Worm (Caenorhabditis elegans) whole organism, L4 larva: ENCODE results near the gene Y116F11B.9.
A peak's percentile ranks its signal among the peaks of the same experiment; 100 is the strongest.

Experiments used
- F37D6.2 ChIP-seq: sonication (generic microtip); optimal IDR thresholded peaks from 2 replicates; lab custom pipeline; 2016; ENCODE audit warnings: mild to moderate bottlenecking, missing genetic modification characterization, missing compliant biosample characterization
- F44E2.7 ChIP-seq: fragments of 200-800 bp; sonication (Bioruptor generic); IDR thresholded peaks from 2 replicates; pipeline ENCODE4 v2.1.2; 2022; ENCODE audit warnings: missing genetic modification characterization, missing compliant biosample characterization
- Y105C5A.15 ChIP-seq: fragments of 200-800 bp; sonication (Bioruptor generic); IDR thresholded peaks from 2 replicates; pipeline ENCODE4 v1.3.6; 2022; ENCODE audit warnings: missing genetic modification characterization, missing compliant biosample characterization
- ZK546.5 ChIP-seq, 2 experiments: sonication (generic microtip); optimal IDR thresholded peaks; 2 replicates each; lab custom pipeline; 2017; ENCODE audit warnings: missing biosample characterization in 2 of 2, missing genetic modification characterization in 2 of 2
- aha-1 ChIP-seq: fragments of 150-350 bp; peaks from one replicate; lab custom pipeline; 2014; ENCODE audit warnings: missing biosample characterization, missing genetic modification characterization
- ceh-20 ChIP-seq: fragments of 200-800 bp; sonication (Bioruptor generic); IDR thresholded peaks from 2 replicates; pipeline ENCODE4 v1.3.6; 2022; ENCODE audit warnings: missing genetic modification reagents, missing genetic modification characterization, missing compliant biosample characterization
- ceh-62 ChIP-seq: sonication (generic microtip); optimal IDR thresholded peaks from 2 replicates; lab custom pipeline; 2017; ENCODE audit warnings: missing biosample characterization, missing genetic modification characterization
- ceh-82 ChIP-seq: sonication (generic microtip); optimal IDR thresholded peaks from 2 replicates; lab custom pipeline; 2017; ENCODE audit warnings: missing biosample characterization, missing genetic modification characterization
- cey-2 ChIP-seq: sonication (generic microtip); optimal IDR thresholded peaks from 3 replicates; lab custom pipeline; 2017; ENCODE audit warnings: missing genetic modification characterization, mild to moderate bottlenecking, missing compliant biosample characterization, antibody characterized with exemption, borderline replicate concordance; ENCODE audit not compliant: insufficient read depth
- ctbp-1 ChIP-seq: fragments of 200-800 bp; sonication (Bioruptor generic); IDR thresholded peaks from 2 replicates; pipeline ENCODE4 v1.3.6; 2022; ENCODE audit warnings: missing genetic modification reagents, missing genetic modification characterization, missing compliant biosample characterization
- daf-16 ChIP-seq, 3 experiments: sonication (generic microtip); optimal IDR thresholded peaks; 2 replicates each; lab custom pipeline; 2016 to 2017; ENCODE audit warnings: missing genetic modification characterization in 3 of 3, missing genetic modification reagents in 3 of 3, mild to moderate bottlenecking in 2 of 3, missing compliant biosample characterization in 2 of 3, missing biosample characterization in 1 of 3, moderate library complexity in 1 of 3
- daf-8 ChIP-seq: fragments of 200-800 bp; sonication (Bioruptor generic); IDR thresholded peaks from 2 replicates; pipeline ENCODE4 v1.3.6; 2022; ENCODE audit warnings: missing genetic modification characterization, missing compliant biosample characterization
- dve-1 ChIP-seq: sonication (generic microtip); optimal IDR thresholded peaks from 2 replicates; lab custom pipeline; 2017; ENCODE audit warnings: antibody characterized with exemption, mild to moderate bottlenecking, missing genetic modification characterization, missing compliant biosample characterization; ENCODE audit not compliant: insufficient read depth
- egl-27 ChIP-seq: sonication (generic microtip); optimal IDR thresholded peaks from 3 replicates; lab custom pipeline; 2017; ENCODE audit warnings: missing biosample characterization, missing genetic modification reagents, missing genetic modification characterization
- hif-1 ChIP-seq, 2 experiments: sonication (generic microtip); optimal IDR thresholded peaks; 2 replicates each; lab custom pipeline; 2016 to 2017; ENCODE audit warnings: missing compliant biosample characterization in 2 of 2, missing genetic modification characterization in 2 of 2, missing genetic modification reagents in 2 of 2, missing genotype in 2 of 2, mild to moderate bottlenecking in 1 of 2
- hlh-11 ChIP-seq: fragments of 200-800 bp; sonication (Bioruptor generic); optimal IDR thresholded peaks from 2 replicates; lab custom pipeline; 2018; ENCODE audit warnings: mild to moderate bottlenecking, missing genetic modification characterization, missing compliant biosample characterization
- hlh-30 ChIP-seq: sonication (generic microtip); optimal IDR thresholded peaks from 2 replicates; lab custom pipeline; 2017; ENCODE audit warnings: antibody characterized with exemption, mild to moderate bottlenecking, missing genetic modification characterization, missing compliant biosample characterization; ENCODE audit not compliant: insufficient read depth
- hmg-1.1 ChIP-seq: fragments of 200-800 bp; sonication (Bioruptor generic); IDR thresholded peaks from 2 replicates; pipeline ENCODE4 v1.3.6; 2022; ENCODE audit warnings: missing genetic modification reagents, missing genetic modification characterization, missing compliant biosample characterization
- lin-13 ChIP-seq: fragments of 150-350 bp; optimal IDR thresholded peaks from 2 replicates; lab custom pipeline; 2014; ENCODE audit warnings: missing biosample characterization, missing genetic modification reagents, missing genetic modification characterization
- lin-29 ChIP-seq: fragments of 200-800 bp; sonication (Bioruptor generic); IDR thresholded peaks from 2 replicates; pipeline ENCODE4 v1.3.6; 2022; ENCODE audit warnings: missing genetic modification reagents, missing genetic modification characterization, missing compliant biosample characterization
- lin-38 ChIP-seq: fragments of 200-800 bp; sonication (Bioruptor generic); IDR thresholded peaks from 2 replicates; pipeline ENCODE4 v1.3.6; 2022; ENCODE audit warnings: missing genetic modification reagents, missing genetic modification characterization, missing compliant biosample characterization
- lir-3 ChIP-seq: sonication (generic microtip); optimal IDR thresholded peaks from 2 replicates; lab custom pipeline; 2016; ENCODE audit warnings: mild to moderate bottlenecking, missing genetic modification characterization, missing compliant biosample characterization
- lsy-2 ChIP-seq, 2 experiments: fragments of 150-350 bp in 1 of 2; sonication (generic microtip) in 1 of 2; optimal IDR thresholded peaks; 2 replicates each; lab custom pipeline; 2014 to 2017; ENCODE audit warnings: missing biosample characterization in 2 of 2, missing genetic modification characterization in 2 of 2
- mdl-1 ChIP-seq, 2 experiments: fragments of 150-350 bp in 1 of 2; sonication (generic microtip) in 1 of 2; optimal IDR thresholded peaks; 2 replicates each; lab custom pipeline; 2014 to 2017; ENCODE audit warnings: missing biosample characterization in 2 of 2, missing genetic modification characterization in 2 of 2
- mdt-29 ChIP-seq: fragments of 200-800 bp; sonication (Bioruptor generic); IDR thresholded peaks from 2 replicates; pipeline ENCODE4 v1.3.6; 2022; ENCODE audit warnings: missing genetic modification reagents, missing genetic modification characterization, missing compliant biosample characterization
- mep-1 ChIP-seq: fragments of 150-350 bp; sonication (generic microtip); optimal IDR thresholded peaks from 3 replicates; lab custom pipeline; 2014; ENCODE audit warnings: missing biosample characterization, missing genetic modification characterization
- mes-2 ChIP-seq: sonication (generic microtip); optimal IDR thresholded peaks from 2 replicates; lab custom pipeline; 2016; ENCODE audit warnings: missing genotype, mild to moderate bottlenecking, missing genetic modification characterization, missing compliant biosample characterization; ENCODE audit not compliant: poor library complexity, severe bottlenecking
- mxl-2 ChIP-seq: fragments of 200-800 bp; sonication (Bioruptor generic); conservative IDR thresholded peaks from 2 replicates; pipeline ENCODE4 v1.3.6; 2022; ENCODE audit warnings: missing genetic modification reagents, missing genetic modification characterization, missing compliant biosample characterization
- mxl-3 ChIP-seq: fragments of 200-800 bp; sonication (Bioruptor generic); optimal IDR thresholded peaks from 2 replicates; lab custom pipeline; 2018; ENCODE audit warnings: mild to moderate bottlenecking, missing genetic modification characterization, missing compliant biosample characterization
- nhr-10 ChIP-seq: fragments of 150-350 bp; optimal IDR thresholded peaks from 2 replicates; lab custom pipeline; 2014; ENCODE audit warnings: missing biosample characterization, missing genetic modification characterization
- nhr-11 ChIP-seq: fragments of 150-350 bp; optimal IDR thresholded peaks from 2 replicates; lab custom pipeline; 2014; ENCODE audit warnings: missing biosample characterization, missing genetic modification characterization
- nhr-28 ChIP-seq: fragments of 150-350 bp; optimal IDR thresholded peaks from 2 replicates; lab custom pipeline; 2014; ENCODE audit warnings: missing biosample characterization, missing genetic modification characterization
- nhr-48 ChIP-seq: sonication (generic microtip); optimal IDR thresholded peaks from 2 replicates; lab custom pipeline; 2016; ENCODE audit warnings: mild to moderate bottlenecking, missing genetic modification characterization, missing compliant biosample characterization
- nhr-6 ChIP-seq: fragments of 150-350 bp; optimal IDR thresholded peaks from 2 replicates; lab custom pipeline; 2014; ENCODE audit warnings: missing biosample characterization, missing genetic modification characterization
- nhr-77 ChIP-seq: fragments of 150-350 bp; optimal IDR thresholded peaks from 2 replicates; lab custom pipeline; 2014; ENCODE audit warnings: missing biosample characterization, missing genetic modification characterization
- pha-4 ChIP-seq, 2 experiments: fragments of 150-350 bp in 1 of 2; fragments of 200-800 bp in 1 of 2; sonication (Bioruptor generic) in 1 of 2; IDR thresholded peaks in 1 of 2; optimal IDR thresholded peaks in 1 of 2; 2 replicates each; pipeline versions ENCODE4 v1.3.6 to Lab custom; 2014 to 2022; ENCODE audit warnings: missing genetic modification characterization in 2 of 2, missing genetic modification reagents in 2 of 2, missing biosample characterization in 1 of 2, missing compliant biosample characterization in 1 of 2
- rbr-2 ChIP-seq: sonication (generic microtip); optimal IDR thresholded peaks from 2 replicates; lab custom pipeline; 2016; ENCODE audit warnings: missing genotype, missing genetic modification characterization, missing compliant biosample characterization
- snpc-4 ChIP-seq: fragments of 150-350 bp; optimal IDR thresholded peaks from 2 replicates; lab custom pipeline; 2014; ENCODE audit warnings: missing biosample characterization, missing genetic modification characterization
- tag-97 ChIP-seq: fragments of 200-800 bp; sonication (Bioruptor generic); IDR thresholded peaks from 2 replicates; pipeline ENCODE4 v1.3.6; 2022; ENCODE audit warnings: missing genetic modification characterization, missing compliant biosample characterization
- tra-1 ChIP-seq: fragments of 200-800 bp; sonication (Bioruptor generic); IDR thresholded peaks from 2 replicates; pipeline ENCODE4 v1.3.6; 2022; ENCODE audit warnings: missing genetic modification reagents, missing genetic modification characterization, missing compliant biosample characterization
- unc-39 ChIP-seq: sonication (generic microtip); optimal IDR thresholded peaks from 2 replicates; lab custom pipeline; 2017; ENCODE audit warnings: missing biosample characterization, missing genetic modification characterization
- unc-62 ChIP-seq, 3 experiments: fragments of 150-350 bp in 1 of 3; sonication (generic microtip); optimal IDR thresholded peaks in 2 of 3; peaks in 1 of 3; 1 replicate in 1 of 3; 2 replicates in 2 of 3; lab custom pipeline; 2014 to 2017; ENCODE audit warnings: missing biosample characterization in 3 of 3, missing genetic modification characterization in 3 of 3, missing genetic modification reagents in 3 of 3, missing genotype in 1 of 3
- zfp-2 ChIP-seq: sonication (generic microtip); optimal IDR thresholded peaks from 2 replicates; lab custom pipeline; 2016; ENCODE audit warnings: mild to moderate bottlenecking, missing genetic modification characterization, missing compliant biosample characterization
- zfp-3 ChIP-seq: fragments of 200-800 bp; sonication (Bioruptor generic); conservative IDR thresholded peaks from 2 replicates; pipeline ENCODE4 v1.3.6; 2022; ENCODE audit warnings: missing genetic modification reagents, missing genetic modification characterization, missing compliant biosample characterization
- ztf-7 ChIP-seq: fragments of 150-350 bp; optimal IDR thresholded peaks from 2 replicates; lab custom pipeline; 2014; ENCODE audit warnings: missing biosample characterization, missing genetic modification characterization

Gene Y116F11B.9

DNA sequence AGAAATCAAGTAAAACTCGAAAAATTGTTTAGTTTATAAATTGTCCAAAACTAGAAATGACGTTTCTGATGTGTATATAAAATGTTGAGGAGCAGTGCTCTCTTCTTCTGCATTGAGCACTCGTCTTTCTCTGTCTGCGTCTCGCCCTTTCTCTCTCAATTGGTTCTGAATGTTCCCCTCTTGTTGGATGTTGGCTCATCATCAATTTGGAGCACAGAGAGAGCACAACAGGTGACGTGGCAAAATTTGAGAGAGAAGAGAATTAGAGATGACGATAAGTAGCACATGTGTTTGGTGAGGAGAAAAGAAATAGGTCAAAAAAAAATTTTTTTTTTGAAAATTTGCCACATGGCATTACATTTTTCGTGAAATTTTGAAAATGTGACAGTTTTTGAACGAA is 29.8 kb upstream of the Y116F11B.9 start:
- TF ChIP-seq mes-2 (tag; lab: Kevin White, UChicago): peak; percentile 44
- peak; percentile 38 for TF ChIP-seq hlh-11 (tag; lab: Kevin White, UChicago)
- no peak for TF ChIP-seq daf-16 (GFP tag; optimal IDR thresholded peaks at IDR 0.05; lab: Kevin White, UChicago)
- TF ChIP-seq daf-16 (tag; optimal IDR thresholded peaks at IDR 0.05; lab: Kevin White, UChicago): no peak
- peak in 1 of 2 experiments; percentile 52 for TF ChIP-seq unc-62 (GFP tag; optimal IDR thresholded peaks at IDR 0.05 in 1 of 2; lab: Kevin White, UChicago)
- TF ChIP-seq unc-62 (tag; optimal IDR thresholded peaks at IDR 0.05; lab: Kevin White, UChicago): no peak
- 0 out of 2 replicates have a peak, but pooled peaks have one; percentile 40 for TF ChIP-seq ctbp-1
- TF ChIP-seq aha-1 (tag; lab: Kevin White, UChicago): no peak
- TF ChIP-seq ZK546.5 (tag; optimal IDR thresholded peaks at IDR 0.05; lab: Kevin White, UChicago): no peak
- TF ChIP-seq egl-27 (tag; lab: Kevin White, UChicago): no peak
- peak; percentile 70 for TF ChIP-seq nhr-11 (tag; lab: Kevin White, UChicago)
- TF ChIP-seq nhr-28 (tag; lab: Kevin White, UChicago): peak; percentile 30
- TF ChIP-seq pha-4 (GFP tag; IDR thresholded peaks at IDR 0.05; lab: Robert Waterston, UW): no peak
- peak; percentile 25 for TF ChIP-seq pha-4 (tag; optimal IDR thresholded peaks at IDR 0.05; lab: Kevin White, UChicago)
- no peak for TF ChIP-seq nhr-10 (tag; lab: Kevin White, UChicago)
- peak in 1 of 2 experiments; percentile 7 for TF ChIP-seq hif-1 (tag; optimal IDR thresholded peaks at IDR 0.05; lab: Kevin White, UChicago)
- peak; percentile 74 for TF ChIP-seq hlh-30
- TF ChIP-seq mxl-3 (GFP tag; lab: Kevin White, UChicago): no peak
- 0 out of 2 replicates have a peak, but pooled peaks have one; percentile 11 for TF ChIP-seq mdt-29 (GFP tag; lab: Robert Waterston, UW)
- TF ChIP-seq dve-1 (tag; lab: Kevin White, UChicago): peak; percentile 17
- TF ChIP-seq tra-1: no peak
- TF ChIP-seq hmg-1.1 (GFP tag; lab: Robert Waterston, UW): peak; percentile 58
- no peak for TF ChIP-seq lin-29 (GFP tag; lab: Robert Waterston, UW)
- peak in 1 of 2 experiments; percentile 53 for TF ChIP-seq mdl-1 (tag; optimal IDR thresholded peaks at IDR 0.05; lab: Kevin White, UChicago)
- no peak for TF ChIP-seq zfp-3 (GFP tag; lab: Robert Waterston, UW)
- TF ChIP-seq lin-13 (GFP tag; lab: Kevin White, UChicago): peak; percentile 48
- TF ChIP-seq tag-97: no peak
- no peak for TF ChIP-seq zfp-2 (tag; lab: Kevin White, UChicago)
- TF ChIP-seq F37D6.2 (tag; lab: Kevin White, UChicago): peak; percentile 12
- TF ChIP-seq lir-3 (tag; lab: Kevin White, UChicago): no peak
- TF ChIP-seq mep-1 (tag; lab: Kevin White, UChicago): peak; percentile 64
- no peak for TF ChIP-seq ztf-7 (tag; lab: Kevin White, UChicago)
- no peak for TF ChIP-seq nhr-48
- TF ChIP-seq F44E2.7 (GFP tag; lab: Robert Waterston, UW): no peak
- no peak for TF ChIP-seq ceh-62
- TF ChIP-seq lsy-2 (tag; optimal IDR thresholded peaks at IDR 0.05; lab: Kevin White, UChicago): peak in 1 of 2 experiments; percentile 77
- peak; percentile 17 for TF ChIP-seq rbr-2 (tag; lab: Kevin White, UChicago)

DNA sequence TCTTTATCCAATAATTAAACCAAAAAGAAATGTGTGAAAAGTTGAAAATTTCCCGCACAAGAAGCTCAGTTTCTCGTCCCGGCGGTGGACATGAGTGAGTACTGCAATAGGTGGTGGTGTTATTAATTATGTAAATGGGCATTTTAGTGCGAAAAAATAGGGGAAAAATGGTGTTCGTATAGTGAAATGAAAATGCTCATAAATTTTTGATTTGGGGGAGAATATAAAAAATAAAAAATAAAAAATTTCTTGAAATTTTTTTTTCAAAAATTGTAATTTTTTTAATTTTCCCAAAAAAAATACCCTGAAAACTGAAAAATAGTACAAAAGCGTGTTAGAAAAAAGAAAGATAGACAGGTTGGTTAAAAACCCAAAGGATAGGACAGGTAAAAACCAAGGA is 27.5 kb upstream of the Y116F11B.9 start, which contains the start of gene gly-4:
Gene gly-4 (minus strand): TSS at position 101 of the 400 bp plus-strand sequence.
- no peak for TF ChIP-seq nhr-6 (tag; lab: Kevin White, UChicago)
- TF ChIP-seq aha-1 (tag; lab: Kevin White, UChicago): no peak
- no peak for TF ChIP-seq cey-2 (tag; lab: Kevin White, UChicago)
- TF ChIP-seq unc-39 (tag; lab: Kevin White, UChicago): no peak
- TF ChIP-seq daf-8: no peak
- TF ChIP-seq lir-3 (tag; lab: Kevin White, UChicago): no peak
- no peak for TF ChIP-seq ztf-7 (tag; lab: Kevin White, UChicago)
- no peak for TF ChIP-seq lin-38 (GFP tag; lab: Robert Waterston, UW)
- no peak for TF ChIP-seq nhr-77 (tag; lab: Kevin White, UChicago)
- no peak for TF ChIP-seq pha-4 (GFP tag; IDR thresholded peaks at IDR 0.05; lab: Robert Waterston, UW)
- TF ChIP-seq pha-4 (tag; optimal IDR thresholded peaks at IDR 0.05; lab: Kevin White, UChicago): no peak
- no peak for TF ChIP-seq mxl-2 (GFP tag; lab: Robert Waterston, UW)
- TF ChIP-seq Y105C5A.15 (GFP tag; lab: Robert Waterston, UW): no peak
- no peak for TF ChIP-seq ceh-82 (tag; lab: Kevin White, UChicago)
- TF ChIP-seq ceh-20: no peak
- no peak for TF ChIP-seq snpc-4 (tag; lab: Kevin White, UChicago)
